Fruit fly (Drosophila melanogaster) whole organism, prepupa: Measurements from ENCODE around the gene syd.
A peak's percentile ranks its signal among the peaks of the same experiment; 100 is the strongest.

Experiments used
- CG10631 ChIP-seq: fragments of 200-800 bp; sonication (Bioruptor generic); optimal IDR thresholded peaks from 2 replicates; lab custom pipeline; 2016; ENCODE audit warnings: missing biosample characterization, missing genetic modification characterization
- CG10669 ChIP-seq: fragments of 200-800 bp; sonication (Bioruptor generic); optimal IDR thresholded peaks from 3 replicates; lab custom pipeline; 2018; ENCODE audit warnings: missing biosample characterization, mild to moderate bottlenecking, missing genetic modification characterization, moderate library complexity
- CG11294 ChIP-seq: fragments of 200-800 bp; sonication (Bioruptor generic); IDR thresholded peaks from 2 replicates; pipeline ENCODE4 v1.3.6; 2022; ENCODE audit warnings: missing biosample characterization, missing genetic modification characterization
- CG11762 ChIP-seq: fragments of 200-800 bp; sonication (Bioruptor generic); optimal IDR thresholded peaks from 3 replicates; lab custom pipeline; 2016; ENCODE audit warnings: missing biosample characterization, missing genetic modification characterization; ENCODE audit not compliant: insufficient read depth
- CG11902 ChIP-seq: fragments of 200-800 bp; sonication (Bioruptor generic); optimal IDR thresholded peaks from 3 replicates; lab custom pipeline; 2016; ENCODE audit warnings: missing biosample characterization, missing genetic modification characterization
- CG1621 ChIP-seq: fragments of 200-800 bp; sonication (Bioruptor generic); optimal IDR thresholded peaks from 3 replicates; lab custom pipeline; 2018; ENCODE audit warnings: missing biosample characterization, mild to moderate bottlenecking, missing genetic modification characterization
- CG16779 ChIP-seq: fragments of 200-800 bp; sonication (Bioruptor generic); optimal IDR thresholded peaks from 3 replicates; lab custom pipeline; 2017; ENCODE audit warnings: missing biosample characterization, mild to moderate bottlenecking, missing genetic modification characterization
- CG3032 ChIP-seq: fragments of 200-800 bp; optimal IDR thresholded peaks from 2 replicates; lab custom pipeline; 2019; ENCODE audit warnings: missing biosample characterization, mild to moderate bottlenecking, missing genetic modification characterization, moderate library complexity
- CG31627 ChIP-seq: fragments of 200-800 bp; sonication (Bioruptor generic); optimal IDR thresholded peaks from 3 replicates; lab custom pipeline; 2016; ENCODE audit warnings: missing biosample characterization, missing genetic modification characterization
- CG32006 ChIP-seq: fragments of 200-800 bp; sonication (Bioruptor generic); optimal IDR thresholded peaks from 3 replicates; lab custom pipeline; 2017; ENCODE audit warnings: missing biosample characterization, mild to moderate bottlenecking, missing genetic modification characterization
- CG4318 ChIP-seq: fragments of 200-800 bp; sonication (Bioruptor generic); optimal IDR thresholded peaks from 3 replicates; lab custom pipeline; 2017; ENCODE audit warnings: missing biosample characterization, mild to moderate bottlenecking, missing genetic modification characterization
- CG6163 ChIP-seq: fragments of 200-800 bp; sonication (Bioruptor generic); IDR thresholded peaks from 3 replicates; pipeline ENCODE4 v1.3.6; 2022; ENCODE audit warnings: missing biosample characterization, missing genetic modification characterization
- CG6276 ChIP-seq: fragments of 200-800 bp; sonication (Bioruptor generic); optimal IDR thresholded peaks from 2 replicates; lab custom pipeline; 2017; ENCODE audit warnings: missing biosample characterization, mild to moderate bottlenecking, missing genetic modification characterization
- CG6854 ChIP-seq: fragments of 200-800 bp; sonication (Bioruptor generic); optimal IDR thresholded peaks from 2 replicates; lab custom pipeline; 2017; ENCODE audit warnings: missing biosample characterization, mild to moderate bottlenecking, missing genetic modification characterization
- CG7368 ChIP-seq: fragments of 200-800 bp; sonication (Bioruptor generic); optimal IDR thresholded peaks from 3 replicates; lab custom pipeline; 2016; ENCODE audit warnings: missing biosample characterization, missing genetic modification characterization
- CG8119 ChIP-seq: fragments of 200-800 bp; sonication (Bioruptor generic); IDR thresholded peaks from 3 replicates; pipeline ENCODE4 v1.3.6; 2022; ENCODE audit warnings: missing biosample characterization, missing genetic modification characterization
- CG8319 ChIP-seq: fragments of 200-800 bp; sonication (Bioruptor generic); optimal IDR thresholded peaks from 3 replicates; lab custom pipeline; 2016; ENCODE audit warnings: missing biosample characterization, missing genetic modification characterization
- CG9139 ChIP-seq: fragments of 200-800 bp; sonication (Bioruptor generic); optimal IDR thresholded peaks from 3 replicates; lab custom pipeline; 2017; ENCODE audit warnings: missing biosample characterization, mild to moderate bottlenecking, missing genetic modification characterization
- Eip75B ChIP-seq: fragments of 200-800 bp; sonication (Bioruptor generic); optimal IDR thresholded peaks from 3 replicates; lab custom pipeline; 2016; ENCODE audit warnings: missing biosample characterization, missing genetic modification characterization
- Eip78C ChIP-seq: fragments of 200-800 bp; sonication (Bioruptor generic); peaks from one replicate; lab custom pipeline; 2016; ENCODE audit warnings: missing biosample characterization, missing genetic modification characterization
- Eip93F ChIP-seq: fragments of 200-800 bp; sonication (Bioruptor generic); optimal IDR thresholded peaks from 2 replicates; lab custom pipeline; 2016; ENCODE audit warnings: missing biosample characterization, mild to moderate bottlenecking, missing genetic modification characterization
- Ets21C ChIP-seq: fragments of 200-800 bp; sonication (Bioruptor generic); optimal IDR thresholded peaks from 3 replicates; lab custom pipeline; 2016; ENCODE audit warnings: missing biosample characterization, missing genetic modification characterization
- Ets96B ChIP-seq: fragments of 200-800 bp; optimal IDR thresholded peaks from 2 replicates; lab custom pipeline; 2019; ENCODE audit warnings: missing biosample characterization, mild to moderate bottlenecking, missing genetic modification characterization, moderate library complexity
- Hr38 ChIP-seq: sonication (Bioruptor generic); optimal IDR thresholded peaks from 2 replicates; lab custom pipeline; 2016; ENCODE audit warnings: missing biosample characterization, missing genetic modification characterization
- Lpt ChIP-seq: fragments of 200-800 bp; sonication (Bioruptor generic); optimal IDR thresholded peaks from 3 replicates; lab custom pipeline; 2016; ENCODE audit warnings: missing biosample characterization, missing genetic modification characterization
- Met ChIP-seq: fragments of 200-800 bp; sonication (Bioruptor generic); optimal IDR thresholded peaks from 3 replicates; lab custom pipeline; 2016; ENCODE audit warnings: missing biosample characterization, missing genetic modification characterization
- OdsH ChIP-seq: fragments of 200-800 bp; sonication (Bioruptor generic); optimal IDR thresholded peaks from 3 replicates; lab custom pipeline; 2016; ENCODE audit warnings: missing biosample characterization, missing genetic modification characterization
- Smox ChIP-seq: fragments of 200-800 bp; sonication (Bioruptor generic); optimal IDR thresholded peaks from 3 replicates; lab custom pipeline; 2016; ENCODE audit warnings: missing biosample characterization, missing genetic modification characterization
- Sox102F ChIP-seq: fragments of 200-800 bp; sonication (Bioruptor generic); optimal IDR thresholded peaks from 2 replicates; lab custom pipeline; 2016; ENCODE audit warnings: missing biosample characterization, mild to moderate bottlenecking, missing genetic modification characterization
- Sox14 ChIP-seq: fragments of 200-800 bp; sonication (Bioruptor generic); optimal IDR thresholded peaks from 3 replicates; lab custom pipeline; 2016; ENCODE audit warnings: missing biosample characterization, missing genetic modification characterization
- Sox15 ChIP-seq: fragments of 200-800 bp; sonication (Bioruptor generic); optimal IDR thresholded peaks from 3 replicates; lab custom pipeline; 2016; ENCODE audit warnings: missing biosample characterization, missing genetic modification characterization
- achi ChIP-seq: fragments of 200-800 bp; sonication (Bioruptor generic); optimal IDR thresholded peaks from 3 replicates; lab custom pipeline; 2016; ENCODE audit warnings: missing biosample characterization, missing genetic modification characterization
- acj6 ChIP-seq: fragments of 200-800 bp; sonication (Bioruptor generic); optimal IDR thresholded peaks from 3 replicates; lab custom pipeline; 2016; ENCODE audit warnings: missing biosample characterization, missing genetic modification characterization
- cyc ChIP-seq: fragments of 200-800 bp; sonication (Bioruptor generic); optimal IDR thresholded peaks from 3 replicates; lab custom pipeline; 2016; ENCODE audit warnings: missing biosample characterization, missing genetic modification characterization
- dac ChIP-seq: fragments of 200-800 bp; sonication (Bioruptor generic); optimal IDR thresholded peaks from 2 replicates; lab custom pipeline; 2017; ENCODE audit warnings: missing biosample characterization, mild to moderate bottlenecking, missing genetic modification characterization
- dsx ChIP-seq: fragments of 200-800 bp; optimal IDR thresholded peaks from 3 replicates; lab custom pipeline; 2019; ENCODE audit warnings: missing biosample characterization, mild to moderate bottlenecking, missing genetic modification characterization, moderate library complexity; ENCODE audit not compliant: poor library complexity, severe bottlenecking
- esn ChIP-seq: fragments of 200-800 bp; sonication (Bioruptor generic); optimal IDR thresholded peaks from 2 replicates; lab custom pipeline; 2016; ENCODE audit warnings: missing biosample characterization, mild to moderate bottlenecking, missing genetic modification characterization, moderate library complexity
- fd59A ChIP-seq: fragments of 200-800 bp; sonication (Bioruptor generic); optimal IDR thresholded peaks from 2 replicates; lab custom pipeline; 2017; ENCODE audit warnings: missing biosample characterization, mild to moderate bottlenecking, missing genetic modification characterization, missing genetic modification reagents
- lz ChIP-seq: fragments of 200-800 bp; sonication (Bioruptor generic); optimal IDR thresholded peaks from 3 replicates; lab custom pipeline; 2016; ENCODE audit warnings: missing biosample characterization, missing genetic modification characterization
- net ChIP-seq: fragments of 200-800 bp; sonication (Bioruptor generic); optimal IDR thresholded peaks from 3 replicates; lab custom pipeline; 2016; ENCODE audit warnings: missing biosample characterization, missing genetic modification characterization
- pdm3 ChIP-seq: fragments of 200-800 bp; sonication (Bioruptor generic); optimal IDR thresholded peaks from 3 replicates; lab custom pipeline; 2016; ENCODE audit warnings: missing biosample characterization, missing genetic modification characterization
- spab ChIP-seq: fragments of 200-800 bp; sonication (Bioruptor generic); optimal IDR thresholded peaks from 2 replicates; lab custom pipeline; 2017; ENCODE audit warnings: missing biosample characterization, mild to moderate bottlenecking, missing genetic modification characterization, missing genetic modification reagents
- ss ChIP-seq, 2 experiments: fragments of 200-800 bp; sonication (Bioruptor generic); optimal IDR thresholded peaks; 2 replicates in 1 of 2; 3 replicates in 1 of 2; lab custom pipeline; 2017 to 2018; ENCODE audit warnings: mild to moderate bottlenecking in 2 of 2, missing biosample characterization in 2 of 2, missing genetic modification characterization in 2 of 2, moderate library complexity in 1 of 2
- svp ChIP-seq: fragments of 200-800 bp; sonication (Bioruptor generic); peaks from one replicate; lab custom pipeline; 2016; ENCODE audit warnings: missing biosample characterization, missing genetic modification characterization
- topi ChIP-seq: fragments of 200-800 bp; sonication (Bioruptor generic); optimal IDR thresholded peaks from 3 replicates; lab custom pipeline; 2016; ENCODE audit warnings: missing biosample characterization, missing genetic modification characterization
- vri ChIP-seq: fragments of 200-800 bp; sonication (Bioruptor generic); optimal IDR thresholded peaks from 3 replicates; lab custom pipeline; 2016; ENCODE audit warnings: missing biosample characterization, mild to moderate bottlenecking, missing genetic modification characterization

syd gene

dm6 chr3L:7877466-7877865, 58.5 kb downstream of the syd start (continued):
- TF ChIP-seq esn (GFP tag; lab: Kevin White, UChicago) (no peak), lz (GFP tag; lab: Kevin White, UChicago) (no peak), CG3032 (no peak), CG10631 (GFP tag; lab: Kevin White, UChicago) (no peak), CG31627 (GFP tag; lab: Kevin White, UChicago) (no peak), Eip78C (GFP tag; lab: Kevin White, UChicago) (peak; percentile 60), CG6163 (GFP tag; lab: Robert Waterston, UW) (0 out of 3 replicates have a peak, but pooled peaks have one; percentile 38), CG9139 (GFP tag; lab: Kevin White, UChicago) (no peak), Eip75B (GFP tag; lab: Kevin White, UChicago) (no peak), CG6276 (GFP tag; lab: Kevin White, UChicago) (peak; percentile 51), fd59A (GFP tag; lab: Kevin White, UChicago) (no peak), CG8119 (GFP tag; lab: Robert Waterston, UW) (peak; percentile 56; the same call in 2 of the 3 replicates), Ets96B (no peak), CG11762 (GFP tag; lab: Kevin White, UChicago) (no peak), ss (GFP tag; optimal IDR thresholded peaks at IDR 0.05; lab: Kevin White, UChicago) (no peak), svp (no peak), Smox (no peak), achi (GFP tag; lab: Kevin White, UChicago) (peak; percentile 10), CG11294 (GFP tag; lab: Robert Waterston, UW) (no peak; the same call in 1 of the 2 replicates), CG8319 (GFP tag; lab: Kevin White, UChicago) (no peak)

- TF ChIP-seq Eip78C (GFP tag; lab: Kevin White, UChicago), result peak; percentile 0
- no peak for TF ChIP-seq Smox
Observed at dm6 chr3L:7876367-7876703, 59.6 kb downstream of the syd start.

- TF ChIP-seq CG6163 (GFP tag; lab: Robert Waterston, UW) (no peak; the same call in 2 of the 3 replicates), cyc (GFP tag; lab: Kevin White, UChicago) (peak; percentile 60), Sox15 (GFP tag; lab: Kevin White, UChicago) (peak; percentile 60), CG10631 (GFP tag; lab: Kevin White, UChicago) (peak; percentile 64), dsx (GFP tag; lab: Kevin White, UChicago) (peak; percentile 48), topi (GFP tag; lab: Kevin White, UChicago) (peak; percentile 63), Ets96B (peak; percentile 46), CG16779 (tag; lab: Kevin White, UChicago) (peak; percentile 36), CG7368 (no peak), Ets21C (GFP tag; lab: Kevin White, UChicago) (peak; percentile 41), CG10669 (GFP tag; lab: Kevin White, UChicago) (peak; percentile 40), CG4318 (GFP tag; lab: Kevin White, UChicago) (peak; percentile 24), OdsH (peak; percentile 61), CG1621 (tag; lab: Kevin White, UChicago) (no peak), spab (GFP tag; lab: Kevin White, UChicago) (peak; percentile 59), fd59A (GFP tag; lab: Kevin White, UChicago) (peak; percentile 56), Met (peak; percentile 82), CG6854 (GFP tag; lab: Kevin White, UChicago) (peak; percentile 56), Hr38 (no peak), Eip75B (GFP tag; lab: Kevin White, UChicago) (peak; percentile 65), dac (no peak), pdm3 (GFP tag; lab: Kevin White, UChicago) (peak; percentile 75), CG32006 (GFP tag; lab: Kevin White, UChicago) (peak; percentile 72), Sox102F (GFP tag; lab: Kevin White, UChicago) (peak; percentile 59), CG11902 (GFP tag; lab: Kevin White, UChicago) (peak; percentile 62), svp (peak; percentile 84), net (GFP tag; lab: Kevin White, UChicago) (peak; percentile 62), acj6 (GFP tag; lab: Kevin White, UChicago) (peak; percentile 63), Smox (peak; percentile 77), vri (GFP tag; lab: Kevin White, UChicago) (peak; percentile 27), Eip93F (no peak), Lpt (GFP tag; lab: Kevin White, UChicago) (peak; percentile 52), CG8319 (GFP tag; lab: Kevin White, UChicago) (peak; percentile 35), Sox14 (GFP tag; lab: Kevin White, UChicago) (peak; percentile 49)
Observed at dm6 chr3L:7875606-7876366, 60.1 kb downstream of the syd start.
